In the genomic region with DNA sequence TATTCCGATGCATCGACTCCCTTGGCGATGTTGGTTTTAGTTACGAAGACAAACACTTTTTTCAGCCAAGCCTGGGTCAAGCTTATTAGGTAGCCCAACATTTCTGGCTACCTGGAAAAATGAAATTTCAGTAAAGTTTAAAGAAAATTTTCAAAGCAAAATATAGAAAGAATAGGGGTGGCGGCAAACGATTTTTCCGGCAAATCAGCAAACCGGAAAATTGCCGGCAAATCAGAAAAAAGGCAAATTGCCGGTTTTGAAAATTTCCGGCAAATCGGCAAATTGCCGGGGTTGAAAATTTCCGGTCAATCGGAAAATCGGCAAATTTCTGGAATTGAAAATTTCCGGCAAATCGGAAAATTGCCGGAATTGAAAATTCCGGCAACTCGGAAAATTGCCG, we compare ENCODE assay signal across 2 worm cellular contexts.
TF ChIP-seq lines count a peak whose summit lies in the region.

A gene (minus strand): TSS at position 101 of the 400 bp plus-strand sequence.

TF ChIP-seq in whole organism, L4 larva, 104 proteins besides CTCF, POLR2A, EP300 and RAD21:
- TF ChIP-seq nhr-102 (tag; optimal IDR thresholded peaks at IDR 0.05; lab: Kevin White, UChicago) (no peak), Y75B8A.6 (GFP tag; IDR thresholded peaks at IDR 0.05; lab: Robert Waterston, UW) (no peak), aha-1 (tag; lab: Kevin White, UChicago) (peak; percentile 69)

TF ChIP-seq in whole organism, midembryonic, 9 proteins besides CTCF, POLR2A, EP300 and RAD21:
- TF ChIP-seq klf-2 (GFP tag; conservative IDR thresholded peaks at IDR 0.05; lab: Robert Waterston, UW) (no peak), tab-1 (GFP tag; IDR thresholded peaks at IDR 0.05; lab: Robert Waterston, UW) (no peak), ztf-23 (GFP tag; IDR thresholded peaks at IDR 0.05; lab: Robert Waterston, UW) (0 out of 2 replicates have a peak, but pooled peaks have one; percentile 17), ztf-29 (GFP tag; IDR thresholded peaks at IDR 0.05; lab: Robert Waterston, UW) (no peak)
